Worm (Caenorhabditis elegans): Measurements from ENCODE around the gene phf-31.
A peak's percentile ranks its signal among the peaks of the same experiment; 100 is the strongest.

The phf-31 gene

DNA sequence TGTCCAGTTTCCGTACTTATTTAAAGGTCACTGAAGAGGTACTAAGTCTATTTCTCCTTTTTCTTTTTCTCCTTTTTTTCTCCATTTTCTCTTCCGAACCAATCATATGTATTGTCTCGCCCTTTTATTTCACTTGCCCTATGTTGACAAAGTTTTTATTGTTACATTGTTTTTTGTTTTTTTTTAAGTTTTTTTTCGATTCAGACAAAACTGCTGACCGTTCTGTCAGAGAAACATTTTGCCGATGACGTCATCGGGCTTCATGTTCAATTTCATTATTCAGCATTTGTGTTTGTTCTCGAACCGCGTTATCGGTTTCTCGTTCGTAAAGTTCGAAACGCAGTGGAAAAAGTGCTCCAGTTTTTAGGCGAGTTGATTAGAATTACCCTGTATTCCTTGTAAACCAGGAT is 42.4 kb upstream of the phf-31 start:
- TF ChIP-seq fax-1 (tag; optimal IDR thresholded peaks at IDR 0.05) (no peak), ceh-6 (GFP tag; optimal IDR thresholded peaks at IDR 0.05) (no peak), hlh-8 (tag; optimal IDR thresholded peaks at IDR 0.05) (no peak), dmd-4 (tag; optimal IDR thresholded peaks at IDR 0.05; ENCODE audit: borderline replicate concordance) (no peak), pax-1 (tag; optimal IDR thresholded peaks at IDR 0.05) (no peak)

DNA sequence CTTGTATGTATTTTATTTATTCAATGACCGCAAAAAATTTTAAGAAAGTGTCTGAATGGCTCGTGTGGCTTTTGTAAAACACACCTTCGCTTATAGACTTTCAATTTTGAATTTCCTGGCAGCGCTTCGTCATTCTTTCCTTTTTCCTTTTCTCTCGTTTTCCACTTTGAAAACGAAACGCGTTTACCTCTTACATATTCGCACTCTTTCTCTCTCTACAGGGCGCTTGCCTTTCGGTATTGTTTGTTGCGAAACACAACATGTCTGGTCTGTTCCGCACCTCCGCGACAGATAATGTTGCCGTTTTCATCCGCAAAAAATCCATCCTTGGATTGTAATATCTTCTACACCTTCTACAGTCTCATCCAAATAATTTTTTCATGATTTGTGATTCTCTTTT is 41.2 kb upstream of the phf-31 start:
- TF ChIP-seq odd-2 (tag; optimal IDR thresholded peaks at IDR 0.05) (no peak), ceh-22 (tag; optimal IDR thresholded peaks at IDR 0.05) (no peak), fax-1 (tag; optimal IDR thresholded peaks at IDR 0.05) (no peak), sox-2 (GFP tag; IDR thresholded peaks at IDR 0.05) (no peak), Y22D7AL.16 (tag; optimal IDR thresholded peaks at IDR 0.05) (no peak), ceh-31 (tag; optimal IDR thresholded peaks at IDR 0.05) (no peak), hlh-15 (tag; optimal IDR thresholded peaks at IDR 0.05) (no peak), ceh-19 (GFP tag; optimal IDR thresholded peaks at IDR 0.05) (no peak), ceh-18 (tag; optimal IDR thresholded peaks at IDR 0.05) (no peak), lin-11 (tag; optimal IDR thresholded peaks at IDR 0.05) (no peak)

DNA sequence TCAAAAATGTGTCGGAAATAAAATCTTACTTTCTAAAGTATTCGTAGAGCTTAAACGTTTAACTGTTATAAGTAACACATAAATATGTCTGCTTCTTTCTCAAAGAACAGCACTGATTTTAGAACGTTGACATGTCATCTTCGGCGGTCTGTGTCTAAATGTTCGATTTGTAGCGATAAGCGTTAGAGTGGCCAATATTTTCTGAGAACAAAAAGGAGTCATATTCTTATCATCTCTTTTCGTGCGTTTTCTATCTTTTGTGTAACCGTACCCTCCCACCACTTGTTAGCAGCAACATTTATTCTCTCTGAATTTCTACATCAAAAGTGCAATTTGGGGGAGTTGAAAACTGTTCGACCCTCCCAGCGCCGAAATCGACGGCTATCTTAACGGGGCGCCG is 36.6 kb upstream of the phf-31 start:
- TF ChIP-seq K02D7.2 (tag; optimal IDR thresholded peaks at IDR 0.05), result no peak
- TF ChIP-seq ahr-1 (tag; optimal IDR thresholded peaks at IDR 0.05), result no peak
- TF ChIP-seq ceh-30 (tag; optimal IDR thresholded peaks at IDR 0.05), result no peak
- TF ChIP-seq ceh-31 (tag; optimal IDR thresholded peaks at IDR 0.05), result no peak
- no peak for TF ChIP-seq ceh-22 (tag; optimal IDR thresholded peaks at IDR 0.05)
- no peak for TF ChIP-seq fkh-6 (tag; optimal IDR thresholded peaks at IDR 0.05)
- TF ChIP-seq ceh-45 (GFP tag; IDR thresholded peaks at IDR 0.05), result no peak
- no peak for TF ChIP-seq T23F11.4 (GFP tag; optimal IDR thresholded peaks at IDR 0.05)
- no peak for TF ChIP-seq dve-1 (tag; optimal IDR thresholded peaks at IDR 0.05)
- TF ChIP-seq ceh-9 (tag; optimal IDR thresholded peaks at IDR 0.05), result no peak
- TF ChIP-seq hlh-6 (tag; optimal IDR thresholded peaks at IDR 0.05), result no peak
- TF ChIP-seq sox-2 (GFP tag; IDR thresholded peaks at IDR 0.05), result no peak
- TF ChIP-seq tbx-2 (tag; optimal IDR thresholded peaks at IDR 0.05), result no peak
- TF ChIP-seq C38D4.7 (GFP tag; optimal IDR thresholded peaks at IDR 0.05), result no peak
- no peak for TF ChIP-seq nhr-11 (tag; optimal IDR thresholded peaks at IDR 0.05)
- TF ChIP-seq tbx-7 (tag; optimal IDR thresholded peaks at IDR 0.05), result no peak

DNA sequence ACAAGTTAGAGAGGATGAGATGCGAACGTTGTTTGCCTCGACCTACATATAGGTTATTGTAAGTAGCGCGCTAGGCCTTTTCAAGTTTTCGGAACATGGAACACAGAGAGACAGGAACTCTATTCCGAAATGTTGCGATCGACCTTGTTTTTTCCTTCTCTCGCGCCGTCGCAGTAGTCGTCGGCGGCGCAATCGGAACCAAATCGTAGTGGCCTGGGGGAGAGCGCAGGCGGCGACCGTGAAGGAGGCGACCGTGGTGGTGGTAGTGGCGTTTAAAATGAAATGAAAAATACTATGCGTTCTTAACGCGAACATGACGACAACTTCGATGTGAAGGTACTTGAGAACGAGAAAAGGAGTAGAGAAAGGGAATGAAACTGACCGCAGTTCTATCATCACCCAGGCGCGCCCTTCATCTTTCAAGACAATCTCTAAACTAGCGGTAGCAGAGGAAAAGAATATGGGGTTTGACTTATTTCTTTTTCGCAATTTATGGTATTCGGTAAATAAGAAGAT is 34.1 kb upstream of the phf-31 start:
- no peak for TF ChIP-seq pros-1 (tag; optimal IDR thresholded peaks at IDR 0.05)
- no peak for TF ChIP-seq fkh-6 (tag; optimal IDR thresholded peaks at IDR 0.05)
- TF ChIP-seq ceh-6 (GFP tag; optimal IDR thresholded peaks at IDR 0.05), result no peak
- TF ChIP-seq pat-9 (tag; optimal IDR thresholded peaks at IDR 0.05), result no peak
- TF ChIP-seq tbx-7 (tag; optimal IDR thresholded peaks at IDR 0.05), result no peak
- TF ChIP-seq K09A11.1 (tag; optimal IDR thresholded peaks at IDR 0.05; ENCODE audit: insufficient read depth), result no peak
- TF ChIP-seq odd-2 (tag; optimal IDR thresholded peaks at IDR 0.05), result no peak
- TF ChIP-seq hlh-8 (tag; optimal IDR thresholded peaks at IDR 0.05), result no peak
- TF ChIP-seq nhr-232 (tag; optimal IDR thresholded peaks at IDR 0.05), result no peak

DNA sequence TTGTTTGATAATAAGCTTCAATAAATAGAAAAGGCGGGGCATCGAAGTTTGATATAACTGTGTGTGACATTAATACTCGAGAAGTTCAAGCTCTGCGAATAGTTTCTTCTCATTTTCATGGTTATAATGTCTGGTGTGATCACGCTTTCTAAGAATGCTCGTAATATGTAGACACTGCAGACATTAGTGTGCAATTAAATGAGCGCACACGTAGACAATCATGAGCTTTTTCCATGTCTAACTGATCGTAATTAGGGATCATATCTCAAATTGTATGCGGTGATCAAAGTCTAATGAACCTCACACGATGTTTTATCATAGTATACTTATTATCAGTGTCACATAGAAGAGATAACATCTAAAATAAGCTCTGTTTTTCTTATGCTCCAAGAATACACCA is 31.7 kb upstream of the phf-31 start:
- TF ChIP-seq elt-2 (tag; optimal IDR thresholded peaks at IDR 0.05) (peak; percentile 27), ref-2 (tag; optimal IDR thresholded peaks at IDR 0.05) (no peak)

DNA sequence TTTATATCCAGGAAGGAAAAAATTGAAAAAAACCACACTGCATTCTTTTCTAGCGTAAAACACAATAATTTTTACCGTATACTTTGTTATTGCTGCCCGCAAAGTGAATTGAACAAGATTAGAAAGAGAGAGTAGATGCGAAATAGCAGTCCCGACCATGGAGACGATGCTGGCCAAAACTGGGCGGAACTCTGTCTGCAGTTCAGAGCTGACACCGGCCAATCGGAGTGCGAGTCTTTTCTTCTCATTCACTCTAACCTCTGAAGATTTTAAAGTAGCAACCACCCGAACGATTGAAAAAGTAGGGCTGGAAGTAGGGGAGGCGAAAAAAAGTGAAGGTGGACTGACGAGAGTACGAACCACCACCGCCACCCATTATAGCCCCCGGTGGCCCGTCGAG is 25.2 kb upstream of the phf-31 start:
- TF ChIP-seq ref-2 (tag; optimal IDR thresholded peaks at IDR 0.05) (no peak), ets-4 (tag; optimal IDR thresholded peaks at IDR 0.05) (no peak), nfya-1 (tag; optimal IDR thresholded peaks at IDR 0.05) (peak; percentile 14), ceh-19 (GFP tag; optimal IDR thresholded peaks at IDR 0.05) (no peak), ceh-2 (tag; optimal IDR thresholded peaks at IDR 0.05) (no peak), unc-55 (GFP tag; optimal IDR thresholded peaks at IDR 0.05) (no peak)
